Fruit fly (Drosophila melanogaster): ENCODE results near the gene CG31145.

The CG31145 gene

dm6 chr3R:23659598-23659997, 9.9 kb downstream of the CG31145 start (continued):
- no peak for TF ChIP-seq D (optimal IDR thresholded peaks at IDR 0.05)
- no peak for TF ChIP-seq D (GFP tag; optimal IDR thresholded peaks at IDR 0.05)
- TF ChIP-seq jumu (GFP tag; optimal IDR thresholded peaks at IDR 0.05) = no peak
- no peak for TF ChIP-seq CG2678 (tag; optimal IDR thresholded peaks at IDR 0.05)
- peak; percentile 35; the same call in 1 of the 2 replicates for TF ChIP-seq CG31441 (GFP tag; IDR thresholded peaks at IDR 0.05)
- peak; percentile 56 for TF ChIP-seq Blimp-1 (GFP tag; optimal IDR thresholded peaks at IDR 0.05)
- TF ChIP-seq Atf3 (GFP tag; optimal IDR thresholded peaks at IDR 0.05) = no peak
- TF ChIP-seq sens (GFP tag) = peak; percentile 63
- peak in 1 of 2 experiments; percentile 67 for TF ChIP-seq bsh (GFP tag; optimal IDR thresholded peaks at IDR 0.05)
- TF ChIP-seq CG3847 (GFP tag; IDR thresholded peaks at IDR 0.05) = no peak
- peak; percentile 10 for TF ChIP-seq nmo (GFP tag; optimal IDR thresholded peaks at IDR 0.05)
- TF ChIP-seq sd (tag; optimal IDR thresholded peaks at IDR 0.05) = no peak
- no peak for TF ChIP-seq bcd (GFP tag; optimal IDR thresholded peaks at IDR 0.05)
- peak; percentile 29 for TF ChIP-seq gsb-n (tag; optimal IDR thresholded peaks at IDR 0.05)
- peak; percentile 17 for TF ChIP-seq PHDP (tag; optimal IDR thresholded peaks at IDR 0.05)
- TF ChIP-seq CG17359 (tag; optimal IDR thresholded peaks at IDR 0.05) = peak; percentile 22
- TF ChIP-seq Ptx1 (GFP tag; IDR thresholded peaks at IDR 0.05) = 0 out of 2 replicates have a peak, but pooled peaks have one; percentile 6
- no peak for TF ChIP-seq CG18599 (GFP tag; optimal IDR thresholded peaks at IDR 0.05)
- no peak for TF ChIP-seq Dref (GFP tag; IDR thresholded peaks at IDR 0.05)
- peak; percentile 65 for TF ChIP-seq Sox102F (GFP tag; optimal IDR thresholded peaks at IDR 0.05)
- TF ChIP-seq CG10979 (tag; optimal IDR thresholded peaks at IDR 0.05) = peak; percentile 41
- no peak for TF ChIP-seq CG4730 (GFP tag; IDR thresholded peaks at IDR 0.05)
- peak; percentile 19; the same call in 1 of the 2 replicates for TF ChIP-seq Xrp1 (GFP tag; IDR thresholded peaks at IDR 0.05)
- no peak for TF ChIP-seq slp2 (GFP tag; optimal IDR thresholded peaks at IDR 0.05)
- no peak for TF ChIP-seq CrebB (tag; optimal IDR thresholded peaks at IDR 0.05)
- TF ChIP-seq CG11504 (tag; optimal IDR thresholded peaks at IDR 0.05) = peak; percentile 33
- no peak for TF ChIP-seq CG17802 (tag; optimal IDR thresholded peaks at IDR 0.05)
- TF ChIP-seq CG1024 (GFP tag; IDR thresholded peaks at IDR 0.05) = no peak
- peak; percentile 35 for TF ChIP-seq phol (tag; optimal IDR thresholded peaks at IDR 0.05)
- peak; percentile 32 for TF ChIP-seq CG18262 (tag; optimal IDR thresholded peaks at IDR 0.05)
- no peak for TF ChIP-seq otp (GFP tag; IDR thresholded peaks at IDR 0.05)
- no peak for TF ChIP-seq CG13424 (tag; optimal IDR thresholded peaks at IDR 0.05)
- TF ChIP-seq CG9609 (GFP tag; optimal IDR thresholded peaks at IDR 0.05) = no peak
- TF ChIP-seq dmrt99B (tag; optimal IDR thresholded peaks at IDR 0.05) = peak; percentile 10
- TF ChIP-seq CG7928 (GFP tag; optimal IDR thresholded peaks at IDR 0.05) = no peak
- peak in 1 of 2 experiments; percentile 30 for TF ChIP-seq Hr51 (GFP tag; optimal IDR thresholded peaks at IDR 0.05)
- TF ChIP-seq tap (tag; optimal IDR thresholded peaks at IDR 0.05) = no peak
- TF ChIP-seq CG7839 (tag; optimal IDR thresholded peaks at IDR 0.05) = peak; percentile 8
- TF ChIP-seq D19A (tag; optimal IDR thresholded peaks at IDR 0.05) = peak; percentile 3

dm6 chr3R:23658948-23659347, 10.5 kb downstream of the CG31145 start:
- TF ChIP-seq CG9817 (tag; optimal IDR thresholded peaks at IDR 0.05) = no peak
- TF ChIP-seq CG15514 (GFP tag; optimal IDR thresholded peaks at IDR 0.05) = no peak
- no peak for TF ChIP-seq Neu2 (GFP tag; optimal IDR thresholded peaks at IDR 0.05; ENCODE audit: borderline replicate concordance)
- no peak for TF ChIP-seq ERR (GFP tag; optimal IDR thresholded peaks at IDR 0.05)
- TF ChIP-seq kni (GFP tag; optimal IDR thresholded peaks at IDR 0.05) = no peak
- no peak for TF ChIP-seq H2.0 (GFP tag; IDR thresholded peaks at IDR 0.05)
- no peak for TF ChIP-seq dysf (GFP tag; IDR thresholded peaks at IDR 0.05)
- TF ChIP-seq Mrtf (GFP tag; IDR thresholded peaks at IDR 0.05) = no peak

Measured in whole organism, embryonic.